Fruit fly (Drosophila melanogaster): ENCODE results near the gene CG43739.

Gene CG43739

DNA sequence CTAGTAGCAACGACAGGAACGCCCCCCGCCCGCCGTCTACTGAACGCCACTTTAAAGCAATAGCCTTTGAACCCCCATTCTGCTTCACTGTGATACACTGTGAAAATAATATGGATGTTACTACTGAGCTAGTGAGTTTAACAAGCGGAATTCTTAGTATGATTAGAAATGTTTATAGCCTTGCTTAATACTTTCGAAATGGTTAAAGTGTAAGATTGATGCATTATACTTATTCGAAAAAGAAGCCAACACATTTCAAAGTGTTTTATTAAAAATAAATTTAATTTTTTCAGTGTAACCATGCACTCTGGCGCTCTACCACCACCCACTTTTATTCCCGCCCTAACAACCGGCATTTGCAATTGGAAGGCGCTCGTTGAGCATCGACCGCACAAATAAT lies 25.6 kb upstream of the CG43739 start (continued):
- TF ChIP-seq grau (tag; optimal IDR thresholded peaks at IDR 0.05) (peak; percentile 46), CG11456 (GFP tag; IDR thresholded peaks at IDR 0.05) (no peak), fru (optimal IDR thresholded peaks at IDR 0.05) (no peak), Ada2b (GFP tag; IDR thresholded peaks at IDR 0.05) (peak; percentile 7; the same call in 1 of the 2 replicates), Spps (tag; optimal IDR thresholded peaks at IDR 0.05) (peak; percentile 9), Atf6 (GFP tag; IDR thresholded peaks at IDR 0.05) (no peak), pum (GFP tag; optimal IDR thresholded peaks at IDR 0.05) (no peak), usp (GFP tag; optimal IDR thresholded peaks at IDR 0.05) (no peak), kay (GFP tag; optimal IDR thresholded peaks at IDR 0.05) (no peak), CG3847 (GFP tag; IDR thresholded peaks at IDR 0.05) (no peak), pb (GFP tag; optimal IDR thresholded peaks at IDR 0.05) (no peak), CoRest (tag; optimal IDR thresholded peaks at IDR 0.05) (peak; percentile 42), C15 (GFP tag; IDR thresholded peaks at IDR 0.05) (no peak), CG14014 (GFP tag; IDR thresholded peaks at IDR 0.05) (no peak), pnt (GFP tag; optimal IDR thresholded peaks at IDR 0.05) (no peak), CG14965 (GFP tag; optimal IDR thresholded peaks at IDR 0.05; ENCODE audit: borderline replicate concordance) (no peak), CG7963 (GFP tag; IDR thresholded peaks at IDR 0.05; ENCODE audit: partially characterized antibody) (no peak), Blimp-1 (GFP tag; optimal IDR thresholded peaks at IDR 0.05) (peak; percentile 56), NFAT (GFP tag; IDR thresholded peaks at IDR 0.05) (no peak), crol (GFP tag; IDR thresholded peaks at IDR 0.05) (no peak), abd-A (tag; optimal IDR thresholded peaks at IDR 0.05) (no peak), en (GFP tag; optimal IDR thresholded peaks at IDR 0.05) (no peak), CG14667 (GFP tag; IDR thresholded peaks at IDR 0.05) (no peak), nmo (GFP tag; optimal IDR thresholded peaks at IDR 0.05) (peak; percentile 47), Chrac-16 (GFP tag; optimal IDR thresholded peaks at IDR 0.05) (peak; percentile 31), CG15011 (GFP tag; optimal IDR thresholded peaks at IDR 0.05) (no peak), caup (GFP tag; optimal IDR thresholded peaks at IDR 0.05; ENCODE audit: severe bottlenecking) (no peak), scrt (GFP tag; optimal IDR thresholded peaks at IDR 0.05) (no peak), CG16813 (GFP tag; IDR thresholded peaks at IDR 0.05; ENCODE audit: partially characterized antibody) (no peak), fd102C (GFP tag; optimal IDR thresholded peaks at IDR 0.05) (no peak), trh (GFP tag; optimal IDR thresholded peaks at IDR 0.05) (no peak), CG7839 (tag; optimal IDR thresholded peaks at IDR 0.05) (peak; percentile 55), HLH4C (GFP tag; IDR thresholded peaks at IDR 0.05; ENCODE audit: partially characterized antibody) (no peak), pros (GFP tag; optimal IDR thresholded peaks at IDR 0.05) (no peak), ato (GFP tag; IDR thresholded peaks at IDR 0.05; ENCODE audit: partially characterized antibody) (no peak), CG12071 (GFP tag; optimal IDR thresholded peaks at IDR 0.05) (no peak), CG2712 (tag; optimal IDR thresholded peaks at IDR 0.05) (peak; percentile 62), bsh (GFP tag; optimal IDR thresholded peaks at IDR 0.05) (peak in 1 of 2 experiments; percentile 68), esg (GFP tag; conservative IDR thresholded peaks at IDR 0.05) (no peak; the same call in 1 of the 2 replicates), Dref (GFP tag; IDR thresholded peaks at IDR 0.05) (no peak), CG34422 (GFP tag; IDR thresholded peaks at IDR 0.05) (peak; percentile 25; the same call in 1 of the 3 replicates), Antp (GFP tag; optimal IDR thresholded peaks at IDR 0.05) (no peak), CG10209 (GFP tag; optimal IDR thresholded peaks at IDR 0.05) (peak; percentile 25), CG18764 (GFP tag; optimal IDR thresholded peaks at IDR 0.05) (no peak), eyg (GFP tag; optimal IDR thresholded peaks at IDR 0.05) (no peak), unc-4 (GFP tag; IDR thresholded peaks at IDR 0.05; ENCODE audit: partially characterized antibody) (no peak), ind (GFP tag; optimal IDR thresholded peaks at IDR 0.05) (peak; percentile 8), HHEX (GFP tag; optimal IDR thresholded peaks at IDR 0.05) (no peak), MBD-R2 (GFP tag; IDR thresholded peaks at IDR 0.05) (no peak), CG2889 (GFP tag; IDR thresholded peaks at IDR 0.05) (no peak), pzg (GFP tag; optimal IDR thresholded peaks at IDR 0.05) (no peak)
